Fruit fly (Drosophila melanogaster) whole organism, pupa: ENCODE data around the gene rtp.

Source experiments
- CG13204 ChIP-seq: fragments of 200-800 bp; sonication (Bioruptor generic); optimal IDR thresholded peaks from 2 replicates; lab custom pipeline; 2018; ENCODE audit warnings: missing biosample characterization, mild to moderate bottlenecking, missing genetic modification characterization, moderate library complexity
- CG15710 ChIP-seq: fragments of 200-800 bp; sonication (Bioruptor generic); optimal IDR thresholded peaks from 2 replicates; lab custom pipeline; 2018; ENCODE audit warnings: missing biosample characterization, mild to moderate bottlenecking, missing genetic modification characterization, moderate library complexity
- CG17806 ChIP-seq: fragments of 200-800 bp; sonication (Bioruptor generic); optimal IDR thresholded peaks from 2 replicates; lab custom pipeline; 2018; ENCODE audit warnings: missing biosample characterization, mild to moderate bottlenecking, missing genetic modification characterization, moderate library complexity
- CG34367 ChIP-seq: fragments of 200-800 bp; sonication (Bioruptor generic); optimal IDR thresholded peaks from 2 replicates; lab custom pipeline; 2018; ENCODE audit warnings: missing biosample characterization, mild to moderate bottlenecking, missing genetic modification characterization
- EcR ChIP-seq: fragments of 200-800 bp; sonication (Bioruptor generic); optimal IDR thresholded peaks from 3 replicates; lab custom pipeline; 2019; ENCODE audit warnings: missing biosample characterization, missing genetic modification characterization, mild to moderate bottlenecking, moderate library complexity, missing genetic modification reagents
- Pif1A ChIP-seq: fragments of 200-800 bp; sonication (Bioruptor generic); optimal IDR thresholded peaks from 3 replicates; lab custom pipeline; 2016; ENCODE audit warnings: missing biosample characterization, missing genetic modification characterization
- Snoo ChIP-seq: fragments of 200-800 bp; sonication (Bioruptor generic); optimal IDR thresholded peaks from 3 replicates; lab custom pipeline; 2017; ENCODE audit warnings: missing biosample characterization, mild to moderate bottlenecking, missing genetic modification characterization, inconsistent platforms
- fd96Ca ChIP-seq: fragments of 200-800 bp; sonication (Bioruptor generic); IDR thresholded peaks from 3 replicates; pipeline ENCODE4 v1.3.6; 2022; ENCODE audit warnings: missing biosample characterization, missing genetic modification characterization
- gl ChIP-seq: fragments of 200-800 bp; sonication (Bioruptor generic); optimal IDR thresholded peaks from 2 replicates; lab custom pipeline; 2018; ENCODE audit warnings: missing biosample characterization, mild to moderate bottlenecking, missing genetic modification characterization

dm6 chr3R:5198302-5198701 lies 38.8 kb downstream of the rtp start:
- TF ChIP-seq fd96Ca (GFP tag; lab: Robert Waterston, UW) (no peak; the same call in 1 of the 3 replicates), CG34367 (tag; lab: Kevin White, UChicago) (no peak), Snoo (tag; lab: Kevin White, UChicago) (peak; percentile 4), CG17806 (peak; percentile 23), gl (tag; lab: Kevin White, UChicago) (no peak), EcR (GFP tag; lab: Kevin White, UChicago) (no peak), CG13204 (no peak), CG15710 (tag; lab: Kevin White, UChicago) (peak; percentile 31), Pif1A (GFP tag; lab: Kevin White, UChicago) (peak; percentile 59)
